Fruit fly (Drosophila melanogaster) ovary, adult (tissue): ENCODE measurements around the gene CG10877.

Source experiments
- CG17801 ChIP-seq: fragments of 200-800 bp; optimal IDR thresholded peaks from 2 replicates; lab custom pipeline; 2019; ENCODE audit warnings: missing biosample characterization, mild to moderate bottlenecking, missing genetic modification characterization, moderate library complexity; ENCODE audit not compliant: partially characterized antibody

CG10877 gene

DNA sequence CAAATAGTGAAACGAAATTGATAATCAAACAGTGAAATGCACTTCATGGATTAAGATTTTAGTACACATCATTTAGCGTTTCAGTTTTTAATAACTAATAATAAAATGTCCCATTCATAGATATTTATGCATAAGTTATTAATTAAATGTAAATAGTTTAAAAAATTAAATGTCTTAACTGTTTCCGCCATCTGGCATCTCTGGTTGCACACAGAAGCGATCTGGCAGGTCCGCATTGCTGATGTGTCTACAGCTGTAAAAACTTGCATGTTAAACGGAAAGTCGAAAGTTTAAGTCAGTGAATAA, 24.6 kb upstream of the CG10877 start, which contains the start of gene Srp72:
Gene Srp72 (plus strand): TSS at position 232 of the 306 bp plus-strand sequence.
- peak; percentile 67 for TF ChIP-seq CG17801 (GFP tag; lab: Kevin White, UChicago)

DNA sequence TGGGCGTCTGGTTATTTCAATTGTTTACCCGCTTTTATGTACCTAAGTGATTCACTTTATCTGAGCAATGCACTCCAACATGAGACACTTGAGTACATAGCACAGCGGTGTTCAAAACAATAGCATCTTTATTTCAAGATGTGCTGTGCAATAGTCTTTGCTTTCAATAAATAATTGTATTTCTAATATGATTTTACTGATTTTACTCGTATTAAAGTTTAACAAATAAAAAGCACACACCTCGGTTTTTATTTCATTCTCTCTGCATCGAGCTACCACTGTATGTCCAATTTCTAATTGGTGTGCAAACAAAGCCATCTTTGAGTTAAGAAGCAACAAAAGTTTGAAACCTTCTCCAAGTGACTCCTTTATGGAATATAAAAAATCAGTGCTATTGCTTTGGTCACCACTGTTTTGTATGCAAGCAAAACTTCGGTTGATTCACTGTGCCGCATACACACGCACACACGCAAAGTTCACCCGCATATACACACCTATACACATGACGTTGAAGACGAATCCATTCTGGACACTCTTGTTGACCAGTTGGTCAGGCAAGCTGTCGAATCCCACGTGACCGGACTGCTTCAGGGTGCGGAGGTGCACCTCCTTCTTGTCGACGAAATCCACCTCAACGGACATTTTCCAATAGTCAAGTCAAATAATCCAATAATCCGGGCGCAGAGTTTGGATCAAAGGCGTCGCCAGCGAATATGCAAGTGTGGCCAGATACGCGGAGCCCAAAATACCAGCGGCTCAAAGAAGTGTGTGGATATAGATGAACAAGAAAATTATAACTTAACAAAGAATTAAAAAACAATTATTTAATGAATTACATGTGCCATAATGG, 24.0 kb upstream of the CG10877 start, which contains the start of gene Septin2:
Gene Septin2 (minus strand): TSS at position 727 of the 850 bp plus-strand sequence.
- peak; percentile 65 for TF ChIP-seq CG17801 (GFP tag; lab: Kevin White, UChicago)

DNA sequence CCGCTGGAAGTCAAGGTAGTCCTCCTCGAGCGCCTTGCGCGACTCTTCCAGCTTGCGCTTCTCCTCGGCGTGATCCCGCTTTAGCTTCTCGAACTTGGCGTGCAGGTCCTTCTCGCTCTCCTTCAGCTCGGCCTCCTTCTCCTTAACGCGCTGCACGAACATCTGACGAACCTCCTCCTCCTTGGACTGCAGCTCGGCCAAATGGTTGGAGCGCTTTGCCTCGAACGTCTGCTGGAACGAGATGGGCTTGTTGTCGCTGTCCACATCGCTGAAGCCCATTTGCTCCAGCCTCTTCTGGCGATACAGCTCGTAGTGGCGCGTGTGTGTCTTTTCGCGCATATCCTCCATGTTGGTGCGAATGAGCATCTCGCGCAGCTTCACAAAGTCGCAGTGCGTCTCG, 22.5 kb upstream of the CG10877 start:
- no peak for TF ChIP-seq CG17801 (GFP tag; lab: Kevin White, UChicago)

DNA sequence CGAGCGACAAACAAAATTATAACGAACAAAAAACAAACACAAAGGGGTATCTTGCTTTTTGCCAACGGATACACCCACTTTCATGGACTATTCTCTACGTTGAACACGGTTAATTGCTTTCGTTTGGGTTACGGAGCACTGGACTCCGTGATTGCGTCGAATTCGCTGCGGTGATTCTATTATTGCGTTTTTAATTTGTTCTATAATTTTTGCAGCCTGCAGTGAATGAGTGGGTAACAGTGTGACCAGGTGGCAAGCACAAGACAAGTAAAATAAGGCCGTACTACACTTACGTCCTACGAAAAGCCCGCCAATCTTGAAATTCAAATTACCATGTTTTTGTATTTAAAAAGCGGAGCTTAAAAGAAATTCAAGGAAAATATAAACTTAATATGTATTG, 21.7 kb upstream of the CG10877 start, which contains the start of gene CG16953:
Gene CG16953 (minus strand): TSS at position 268 of the 400 bp plus-strand sequence.
- peak; percentile 40 for TF ChIP-seq CG17801 (GFP tag; lab: Kevin White, UChicago)

dm6 chr3R:20581376-20581775, 17.5 kb upstream of the CG10877 start, which contains the start of gene CG34008:
Gene CG34008, minus strand, starts transcription at chr3R:20581522.
- no peak for TF ChIP-seq CG17801 (GFP tag; lab: Kevin White, UChicago)

DNA sequence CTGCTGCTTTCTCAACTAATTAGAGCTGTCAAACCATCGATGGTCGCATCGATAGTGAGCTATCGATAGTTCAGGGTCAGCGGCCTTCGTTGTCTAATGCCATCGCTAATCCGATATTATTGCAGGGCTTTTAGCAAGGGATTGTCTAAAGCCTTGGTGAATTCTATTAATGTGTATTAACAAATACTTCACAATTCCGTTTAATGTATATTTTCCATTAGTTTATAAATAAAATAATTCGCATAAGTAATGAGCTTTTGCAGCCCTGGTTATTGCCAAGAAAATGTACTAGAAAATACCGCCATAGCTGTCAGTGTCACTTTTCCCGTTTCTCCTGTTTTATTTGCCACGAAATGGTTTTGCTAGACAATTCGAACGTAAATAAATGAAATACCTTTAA, 15.9 kb upstream of the CG10877 start, which contains the start of the genes EloB and Srp14:
Gene EloB (minus strand): TSS at position 35 of the 400 bp plus-strand sequence.
Gene Srp14 (plus strand): TSS at position 300 of the 400 bp plus-strand sequence.
- TF ChIP-seq CG17801 (GFP tag; lab: Kevin White, UChicago): peak; percentile 88

dm6 chr3R:20576789-20577188, 12.9 kb upstream of the CG10877 start, which contains the start of the genes TFAM and CG5412:
Gene TFAM, minus strand, starts transcription at chr3R:20577010.
Gene CG5412, plus strand, starts transcription at chr3R:20577053.
- no peak for TF ChIP-seq CG17801 (GFP tag; lab: Kevin White, UChicago)

dm6 chr3R:20574535-20574980, 10.7 kb upstream of the CG10877 start:
- TF ChIP-seq CG17801 (GFP tag; lab: Kevin White, UChicago): peak; percentile 70

DNA sequence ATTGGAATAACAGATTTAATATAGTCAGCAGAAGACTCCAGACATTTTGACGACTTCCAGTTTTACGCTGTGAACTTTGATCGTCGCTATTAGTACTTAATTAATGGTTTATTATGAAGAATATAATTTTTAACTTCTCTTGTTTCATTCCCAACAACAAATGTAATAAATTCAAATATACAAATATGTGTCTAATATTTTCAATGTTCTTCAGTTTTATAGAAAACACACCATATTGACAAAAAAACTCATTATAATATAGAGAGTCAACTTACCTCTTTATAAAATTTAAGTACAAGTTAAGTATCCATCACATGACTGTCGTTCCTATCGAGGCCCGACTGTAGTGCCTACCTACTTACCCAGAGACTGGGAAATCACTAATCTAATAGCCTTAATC, 9.5 kb upstream of the CG10877 start:
- TF ChIP-seq CG17801 (GFP tag; lab: Kevin White, UChicago): no peak

dm6 chr3R:20567507-20568222, 3.8 kb upstream of the CG10877 start:
- no peak for TF ChIP-seq CG17801 (GFP tag; lab: Kevin White, UChicago)

DNA sequence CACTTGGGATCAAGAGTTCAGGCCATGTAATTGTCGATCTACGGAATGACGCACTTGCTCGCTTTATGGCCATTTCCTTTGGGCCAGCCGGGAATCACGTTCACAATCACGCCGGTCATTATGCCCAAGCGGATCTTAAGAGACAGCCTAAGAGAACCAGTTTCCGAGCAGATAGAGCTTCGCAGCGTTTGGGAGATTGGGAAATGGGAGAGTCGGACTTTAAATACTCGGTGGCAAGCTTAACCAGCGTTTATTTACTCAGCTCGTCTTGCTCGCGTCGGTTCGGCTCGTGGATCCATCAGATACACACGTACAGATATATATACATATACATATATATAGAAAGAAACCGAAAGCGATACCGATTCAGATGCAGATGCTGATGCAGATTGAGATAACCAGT, 1.7 kb upstream of the CG10877 start:
- TF ChIP-seq CG17801 (GFP tag; lab: Kevin White, UChicago): no peak

DNA sequence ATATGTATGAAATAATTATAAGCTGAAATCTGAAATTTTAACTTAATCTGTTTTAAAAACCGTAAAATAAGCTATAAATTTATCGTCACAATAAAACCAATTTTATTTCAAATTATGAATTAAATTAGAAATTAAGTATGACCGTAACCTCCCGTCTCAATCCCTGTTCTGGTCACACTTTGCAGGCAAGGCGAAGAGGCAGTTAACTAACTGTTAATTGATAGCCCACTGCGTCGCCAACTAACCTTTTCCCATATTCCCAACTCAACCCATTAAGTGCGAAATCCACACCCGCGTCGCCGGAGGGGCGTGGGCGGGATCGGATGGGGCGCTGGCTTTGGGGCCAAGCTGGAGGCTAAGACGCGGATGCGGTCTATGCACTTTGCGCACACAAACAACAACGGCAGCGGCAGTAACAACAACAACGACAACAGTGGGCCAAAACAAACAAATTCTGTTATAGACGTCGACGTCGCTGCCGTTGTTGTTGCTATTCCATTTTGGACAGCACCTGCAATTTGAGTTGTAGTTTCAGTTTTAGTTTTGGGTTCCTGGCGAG, 3.1 kb downstream of the CG10877 start, which contains the start of gene CG5191:
Gene CG5191 (plus strand): TSS at position 198 of the 559 bp plus-strand sequence.
- TF ChIP-seq CG17801 (GFP tag; lab: Kevin White, UChicago): no peak

DNA sequence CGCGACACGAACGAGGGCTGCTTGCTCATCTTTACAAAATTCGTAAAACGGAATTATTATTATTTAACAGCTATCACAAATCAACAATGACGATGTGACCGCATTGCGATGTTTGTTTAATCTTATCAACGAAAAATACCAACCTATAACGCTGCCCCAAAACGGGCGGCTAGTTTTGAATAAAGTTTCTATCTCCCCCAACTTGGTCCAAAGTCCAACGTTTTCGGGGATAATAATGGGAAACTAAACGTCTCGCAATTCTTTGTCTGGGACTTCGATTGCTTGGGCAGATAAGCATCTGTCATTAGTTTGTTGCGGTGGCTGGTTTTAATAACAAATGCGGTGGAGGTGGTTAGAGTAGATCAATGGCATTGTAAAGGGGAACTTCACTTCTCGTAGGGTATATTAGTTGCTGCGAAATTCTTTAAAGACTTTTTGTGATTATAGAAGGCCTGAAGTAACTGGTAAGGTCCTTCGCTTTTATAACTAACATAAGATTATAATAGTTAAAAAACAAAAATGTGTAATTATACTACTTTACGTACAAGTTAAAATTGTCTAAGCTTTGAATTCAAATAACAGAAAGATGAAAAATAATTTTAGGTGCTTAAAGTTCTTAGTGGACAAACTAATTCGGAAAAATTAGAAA, 3.7 kb downstream of the CG10877 start, which contains the start of gene CG15922:
Gene CG15922 (minus strand): TSS at position 262 of the 649 bp plus-strand sequence.
- TF ChIP-seq CG17801 (GFP tag; lab: Kevin White, UChicago): no peak

DNA sequence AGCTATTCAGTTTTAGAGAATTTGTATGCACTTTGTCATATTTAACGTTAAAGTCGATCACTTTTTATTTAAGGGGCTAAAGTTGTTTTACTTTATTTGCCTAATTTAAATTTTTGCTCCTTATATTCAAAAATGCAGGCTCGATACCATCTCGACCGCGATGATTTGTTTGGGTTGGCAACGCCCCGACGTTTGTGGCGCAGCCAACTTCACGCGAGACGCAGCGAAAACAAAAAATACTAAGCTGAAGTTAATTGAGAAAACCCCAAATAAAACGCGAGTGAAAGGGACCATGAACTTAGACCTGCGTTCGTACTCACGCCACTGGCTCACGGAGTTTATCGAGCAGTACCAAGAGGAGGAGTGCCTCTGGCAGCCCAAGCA, 5.8 kb downstream of the CG10877 start:
- TF ChIP-seq CG17801 (GFP tag; lab: Kevin White, UChicago): no peak
